Worm (Caenorhabditis elegans) whole organism, L1 larva: ENCODE measurements around the gene clr-1.

ENCODE experiments used
- Y116A8C.19 ChIP-seq: sonication (generic microtip); optimal IDR thresholded peaks from 2 replicates; lab custom pipeline; 2016; ENCODE audit warnings: missing compliant biosample characterization, missing genetic modification characterization, borderline replicate concordance
- alr-1 ChIP-seq: fragments of 200-800 bp; sonication (Bioruptor generic); optimal IDR thresholded peaks from 2 replicates; lab custom pipeline; 2018; ENCODE audit warnings: borderline replicate concordance, mild to moderate bottlenecking, missing genetic modification characterization, missing compliant biosample characterization
- blmp-1 ChIP-seq: fragments of 150-350 bp; optimal IDR thresholded peaks from 2 replicates; lab custom pipeline; 2014; ENCODE audit warnings: missing biosample characterization, missing genetic modification characterization
- ceh-88 ChIP-seq: fragments of 200-800 bp; sonication (Bioruptor generic); IDR thresholded peaks from 2 replicates; pipeline ENCODE4 v1.3.6; 2022; ENCODE audit warnings: missing genetic modification characterization, missing compliant biosample characterization
- dsc-1 ChIP-seq: sonication (generic microtip); optimal IDR thresholded peaks from 2 replicates; lab custom pipeline; 2016; ENCODE audit warnings: mild to moderate bottlenecking, missing genetic modification characterization, missing compliant biosample characterization
- efl-1 ChIP-seq, 4 experiments: fragments of 150-350 bp; optimal IDR thresholded peaks in 3 of 4; peaks in 1 of 4; 1 replicate in 1 of 4; 2 replicates in 3 of 4; lab custom pipeline; 2014; ENCODE audit warnings: missing biosample characterization in 2 of 4, missing genetic modification characterization in 2 of 4, missing genetic modification reagents in 2 of 4
- efl-3 ChIP-seq: fragments of 200-800 bp; sonication (Bioruptor generic); optimal IDR thresholded peaks from 2 replicates; lab custom pipeline; 2018; ENCODE audit warnings: mild to moderate bottlenecking, missing genetic modification characterization, missing compliant biosample characterization
- egl-13 ChIP-seq: sonication (generic microtip); optimal IDR thresholded peaks from 2 replicates; lab custom pipeline; 2016; ENCODE audit warnings: missing genotype, missing genetic modification reagents, missing genetic modification characterization, missing compliant biosample characterization
- elt-2 ChIP-seq: sonication (generic microtip); optimal IDR thresholded peaks from 2 replicates; lab custom pipeline; 2016; ENCODE audit warnings: missing genetic modification characterization, mild to moderate bottlenecking, inconsistent platforms, missing compliant biosample characterization, missing genetic modification reagents
- elt-3 ChIP-seq, 6 experiments: fragments of 150-350 bp in 1 of 6; sonication (generic microtip); optimal IDR thresholded peaks; 2 replicates each; lab custom pipeline; 2017 to 2018; ENCODE audit warnings: missing biosample characterization in 6 of 6, missing genetic modification characterization in 6 of 6, inconsistent platforms in 1 of 6
- fkh-10 ChIP-seq: sonication (generic microtip); optimal IDR thresholded peaks from 2 replicates; lab custom pipeline; 2017; ENCODE audit warnings: missing biosample characterization, missing genetic modification reagents, missing genetic modification characterization
- hlh-17 ChIP-seq: fragments of 200-800 bp; sonication (Bioruptor generic); optimal IDR thresholded peaks from 2 replicates; lab custom pipeline; 2018; ENCODE audit warnings: missing genetic modification characterization, mild to moderate bottlenecking, missing compliant biosample characterization, moderate library complexity, borderline replicate concordance
- hlh-4 ChIP-seq: sonication (generic microtip); optimal IDR thresholded peaks from 2 replicates; lab custom pipeline; 2016; ENCODE audit warnings: mild to moderate bottlenecking, missing genetic modification characterization, missing compliant biosample characterization
- hpl-2 ChIP-seq: fragments of 150-350 bp; optimal IDR thresholded peaks from 2 replicates; lab custom pipeline; 2014; ENCODE audit warnings: missing biosample characterization, missing genetic modification reagents, missing genetic modification characterization
- lin-13 ChIP-seq: fragments of 150-350 bp; optimal IDR thresholded peaks from 2 replicates; lab custom pipeline; 2014; ENCODE audit warnings: missing biosample characterization, missing genetic modification reagents, missing genetic modification characterization
- lin-14 ChIP-seq: fragments of 200-800 bp; sonication (Bioruptor generic); optimal IDR thresholded peaks from 2 replicates; lab custom pipeline; 2018; ENCODE audit warnings: mild to moderate bottlenecking, missing genetic modification characterization, moderate library complexity, missing compliant biosample characterization
- lin-15B ChIP-seq: fragments of 150-350 bp; sonication (generic microtip); optimal IDR thresholded peaks from 3 replicates; lab custom pipeline; 2014; ENCODE audit warnings: missing biosample characterization, missing genetic modification characterization
- lin-39 ChIP-seq: fragments of 150-350 bp; optimal IDR thresholded peaks from 2 replicates; lab custom pipeline; 2014; ENCODE audit warnings: missing biosample characterization, missing genetic modification reagents, missing genetic modification characterization
- lir-3 ChIP-seq: sonication (generic microtip); optimal IDR thresholded peaks from 2 replicates; lab custom pipeline; 2016; ENCODE audit warnings: mild to moderate bottlenecking, missing genetic modification characterization, moderate library complexity, missing compliant biosample characterization; ENCODE audit not compliant: poor library complexity
- mab-9 ChIP-seq: fragments of 200-800 bp; sonication (Bioruptor generic); IDR thresholded peaks from 2 replicates; pipeline ENCODE4 v1.3.6; 2022; ENCODE audit warnings: missing genetic modification reagents, missing genetic modification characterization, missing compliant biosample characterization
- mdl-1 ChIP-seq, 2 experiments: fragments of 150-350 bp; optimal IDR thresholded peaks; 2 replicates each; lab custom pipeline; 2014 to 2017; ENCODE audit warnings: missing biosample characterization in 2 of 2, missing genetic modification characterization in 2 of 2, inconsistent platforms in 1 of 2
- mef-2 ChIP-seq: fragments of 150-350 bp; optimal IDR thresholded peaks from 2 replicates; lab custom pipeline; 2014; ENCODE audit warnings: missing biosample characterization, missing genetic modification characterization
- mep-1 ChIP-seq: fragments of 150-350 bp; optimal IDR thresholded peaks from 2 replicates; lab custom pipeline; 2014; ENCODE audit warnings: missing biosample characterization, missing genetic modification characterization
- nhr-19 ChIP-seq: fragments of 200-800 bp; sonication (Bioruptor generic); conservative IDR thresholded peaks from 2 replicates; pipeline ENCODE4 v1.3.6; 2022; ENCODE audit warnings: missing genetic modification characterization, missing compliant biosample characterization
- nhr-237 ChIP-seq: fragments of 150-350 bp; optimal IDR thresholded peaks from 2 replicates; lab custom pipeline; 2014; ENCODE audit warnings: missing biosample characterization, missing genetic modification characterization
- nhr-71 ChIP-seq: sonication (generic microtip); optimal IDR thresholded peaks from 2 replicates; lab custom pipeline; 2016; ENCODE audit warnings: mild to moderate bottlenecking, missing genetic modification characterization, moderate library complexity, missing compliant biosample characterization
- nhr-76 ChIP-seq: sonication (generic microtip); optimal IDR thresholded peaks from 2 replicates; lab custom pipeline; 2017; ENCODE audit warnings: missing biosample characterization, missing genetic modification characterization
- nhr-85 ChIP-seq: sonication (generic microtip); peaks from one replicate; lab custom pipeline; 2016; ENCODE audit warnings: missing genetic modification characterization, inconsistent platforms, missing compliant biosample characterization
- nhr-90 ChIP-seq: sonication (generic microtip); optimal IDR thresholded peaks from 2 replicates; lab custom pipeline; 2016; ENCODE audit warnings: mild to moderate bottlenecking, missing genetic modification characterization, missing compliant biosample characterization; ENCODE audit not compliant: poor library complexity
- pax-3 ChIP-seq: fragments of 200-800 bp; sonication (Bioruptor generic); optimal IDR thresholded peaks from 2 replicates; lab custom pipeline; 2018; ENCODE audit warnings: mild to moderate bottlenecking, missing genetic modification characterization, moderate library complexity, missing compliant biosample characterization
- snu-23 ChIP-seq: sonication (generic microtip); optimal IDR thresholded peaks from 2 replicates; lab custom pipeline; 2016; ENCODE audit warnings: missing genetic modification characterization, missing compliant biosample characterization
- sox-4 ChIP-seq: sonication (generic microtip); optimal IDR thresholded peaks from 2 replicates; lab custom pipeline; 2016; ENCODE audit warnings: missing genetic modification characterization, missing compliant biosample characterization
- swsn-7 ChIP-seq: sonication (generic microtip); optimal IDR thresholded peaks from 2 replicates; lab custom pipeline; 2016; ENCODE audit warnings: missing genetic modification characterization, missing compliant biosample characterization
- tbx-2 ChIP-seq: sonication (generic microtip); optimal IDR thresholded peaks from 2 replicates; lab custom pipeline; 2016; ENCODE audit warnings: missing genetic modification characterization, missing compliant biosample characterization
- unc-130 ChIP-seq: fragments of 150-350 bp; optimal IDR thresholded peaks from 2 replicates; lab custom pipeline; 2017; ENCODE audit warnings: missing biosample characterization, missing genetic modification characterization, inconsistent platforms
- unc-30 ChIP-seq: sonication (generic microtip); optimal IDR thresholded peaks from 2 replicates; lab custom pipeline; 2017; ENCODE audit warnings: missing biosample characterization, missing genetic modification characterization
- unc-62 ChIP-seq: fragments of 150-350 bp; optimal IDR thresholded peaks from 2 replicates; lab custom pipeline; 2014; ENCODE audit warnings: missing biosample characterization, missing genetic modification reagents, missing genetic modification characterization
- unc-86 ChIP-seq: sonication (generic microtip); optimal IDR thresholded peaks from 2 replicates; lab custom pipeline; 2016; ENCODE audit warnings: missing genetic modification characterization, missing compliant biosample characterization
- unc-98 ChIP-seq: fragments of 200-800 bp; sonication (Bioruptor generic); IDR thresholded peaks from 2 replicates; pipeline ENCODE4 v1.3.6; 2022; ENCODE audit warnings: missing genetic modification characterization, missing compliant biosample characterization
- xbp-1 ChIP-seq: sonication (generic microtip); optimal IDR thresholded peaks from 2 replicates; lab custom pipeline; 2016; ENCODE audit warnings: missing genetic modification characterization, missing compliant biosample characterization
- zip-4 ChIP-seq: fragments of 200-800 bp; sonication (Bioruptor generic); optimal IDR thresholded peaks from 2 replicates; lab custom pipeline; 2018; ENCODE audit warnings: mild to moderate bottlenecking, missing genetic modification characterization, moderate library complexity, missing compliant biosample characterization
- ztf-4 ChIP-seq: fragments of 150-350 bp; optimal IDR thresholded peaks from 2 replicates; lab custom pipeline; 2014; ENCODE audit warnings: missing biosample characterization, missing genetic modification characterization

The clr-1 gene

DNA sequence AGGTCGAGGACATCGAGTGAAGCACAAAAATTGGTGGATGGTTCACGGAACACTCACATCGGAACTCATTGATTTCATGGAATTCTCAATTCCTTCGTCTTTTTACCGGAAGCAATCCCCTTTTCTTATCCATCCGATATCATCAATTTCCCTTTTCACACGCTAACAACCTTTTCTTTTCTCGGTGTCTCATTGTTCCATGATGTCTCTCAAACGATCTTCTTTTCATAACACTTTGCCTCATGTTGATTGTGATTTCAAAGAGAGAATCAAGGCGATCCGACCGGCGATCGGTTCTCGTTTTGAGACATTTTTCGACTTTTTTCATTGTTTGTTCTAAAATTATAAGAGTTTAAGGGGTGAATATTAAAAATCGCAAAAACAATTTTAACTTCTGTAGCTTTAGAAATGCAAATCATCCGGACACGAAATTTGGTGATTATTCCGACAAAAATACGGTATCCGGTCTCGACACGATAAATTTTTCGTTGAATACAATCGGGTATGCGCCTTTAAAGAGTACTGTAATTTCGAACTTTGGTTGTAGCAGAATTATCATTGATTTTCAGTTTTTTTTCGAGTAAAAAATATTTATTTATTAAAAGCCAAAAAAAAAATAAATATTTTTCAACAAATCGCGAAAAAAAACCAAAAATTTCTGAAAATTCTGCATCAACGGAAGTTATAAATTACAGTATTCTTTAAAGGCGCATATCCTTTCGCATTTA, 7.3 kb upstream of the clr-1 start:
- peak; percentile 99 for TF ChIP-seq blmp-1 (tag; lab: Kevin White, UChicago)
- TF ChIP-seq mef-2 (tag; lab: Kevin White, UChicago) = no peak
- no peak for TF ChIP-seq fkh-10 (GFP tag; lab: Kevin White, UChicago)
- no peak for TF ChIP-seq unc-62
- no peak for TF ChIP-seq alr-1
- TF ChIP-seq zip-4 = no peak
- no peak for TF ChIP-seq hpl-2 (GFP tag; lab: Kevin White, UChicago)
- no peak for TF ChIP-seq lin-15B (tag; lab: Kevin White, UChicago)
- no peak for TF ChIP-seq unc-30 (tag; lab: Kevin White, UChicago)
- no peak for TF ChIP-seq efl-3
- peak; percentile 71 for TF ChIP-seq lin-14 (GFP tag; lab: Kevin White, UChicago)
- TF ChIP-seq nhr-19 = no peak
- no peak for TF ChIP-seq unc-98 (GFP tag; lab: Robert Waterston, UW)
- no peak for TF ChIP-seq sox-4 (tag; lab: Kevin White, UChicago)
- TF ChIP-seq unc-130 (tag; lab: Kevin White, UChicago) = peak; percentile 4
- TF ChIP-seq snu-23 = peak; percentile 11
- TF ChIP-seq nhr-71 (tag; lab: Kevin White, UChicago) = peak; percentile 2
- TF ChIP-seq mep-1 = peak; percentile 5
- peak in 4 of 6 experiments; percentile 11 to 73 (median 32) for TF ChIP-seq elt-3 (tag; optimal IDR thresholded peaks at IDR 0.05; lab: Kevin White, UChicago)

DNA sequence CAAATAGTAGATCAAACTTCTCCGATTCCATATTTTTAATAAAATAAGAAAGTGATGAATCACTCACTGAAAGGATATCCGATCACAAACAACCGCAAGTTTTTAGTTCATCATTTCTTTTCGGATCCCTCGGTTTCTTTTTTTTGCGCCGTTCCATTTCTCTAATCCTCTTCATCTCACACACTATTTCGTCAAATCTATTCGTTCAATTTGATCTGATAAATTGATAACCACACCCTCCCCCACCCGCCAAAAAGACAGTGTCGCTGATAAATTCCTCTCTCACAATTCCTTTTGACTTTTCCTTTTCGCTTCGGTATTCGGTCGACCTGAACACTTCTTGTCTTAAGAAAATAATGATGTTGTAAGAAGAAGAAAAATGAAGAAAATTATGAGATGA, 6.6 kb upstream of the clr-1 start:
- peak; percentile 90 for TF ChIP-seq blmp-1 (tag; lab: Kevin White, UChicago)
- peak in 1 of 6 experiments; percentile 58 for TF ChIP-seq elt-3 (tag; optimal IDR thresholded peaks at IDR 0.05; lab: Kevin White, UChicago)
- TF ChIP-seq nhr-85 (tag; lab: Kevin White, UChicago) = peak; percentile 3
- no peak for TF ChIP-seq ztf-4 (tag; lab: Kevin White, UChicago)
- TF ChIP-seq lin-14 (GFP tag; lab: Kevin White, UChicago) = peak; percentile 37
- TF ChIP-seq egl-13 (tag; lab: Kevin White, UChicago) = no peak

DNA sequence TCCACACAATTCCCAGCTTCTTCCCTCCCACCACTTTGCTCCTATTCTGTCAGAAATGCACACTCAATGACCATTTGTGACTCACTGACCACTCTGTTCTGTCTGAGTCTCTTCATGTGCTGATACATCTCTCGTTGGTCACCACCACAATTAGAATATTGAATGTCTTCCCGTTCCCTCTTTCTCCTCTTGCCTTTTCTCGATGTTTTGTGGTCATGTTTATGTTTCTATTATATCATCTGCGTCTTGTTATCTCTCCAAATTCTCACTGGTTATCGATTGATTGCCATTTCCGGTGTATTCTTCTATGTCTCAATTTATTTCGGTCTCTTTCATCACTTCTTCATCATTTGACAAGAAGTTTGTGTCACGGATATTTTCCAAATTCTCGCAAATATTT, 5.2 kb upstream of the clr-1 start:
- TF ChIP-seq lir-3 (tag; lab: Kevin White, UChicago) (no peak), xbp-1 (tag; lab: Kevin White, UChicago) (no peak), swsn-7 (tag; lab: Kevin White, UChicago) (no peak), hlh-17 (GFP tag; lab: Kevin White, UChicago) (no peak), nhr-85 (tag; lab: Kevin White, UChicago) (peak; percentile 33), unc-86 (tag; lab: Kevin White, UChicago) (no peak), blmp-1 (tag; lab: Kevin White, UChicago) (peak; percentile 62), elt-3 (tag; optimal IDR thresholded peaks at IDR 0.05; lab: Kevin White, UChicago) (peak in 1 of 6 experiments; percentile 43), mdl-1 (tag; optimal IDR thresholded peaks at IDR 0.05; lab: Kevin White, UChicago) (no peak), pax-3 (tag; lab: Kevin White, UChicago) (no peak), ztf-4 (tag; lab: Kevin White, UChicago) (no peak), lin-14 (GFP tag; lab: Kevin White, UChicago) (peak; percentile 15)

ce11 chrII:5463692-5464300, 2.4 kb upstream of the clr-1 start:
- TF ChIP-seq Y116A8C.19 (tag; lab: Kevin White, UChicago) (no peak), tbx-2 (tag; lab: Kevin White, UChicago) (no peak), lin-39 (tag; lab: Kevin White, UChicago) (no peak), nhr-71 (tag; lab: Kevin White, UChicago) (peak; percentile 7), ceh-88 (GFP tag; lab: Robert Waterston, UW) (no peak), efl-1 (optimal IDR thresholded peaks at IDR 0.05; lab: Kevin White, UChicago) (peak in 1 of 2 experiments; percentile 4), efl-1 (GFP tag; optimal IDR thresholded peaks at IDR 0.05 in 1 of 2; lab: Kevin White, UChicago) (peak in 1 of 2 experiments; percentile 86), zip-4 (no peak), nhr-19 (no peak), nhr-90 (tag; lab: Kevin White, UChicago) (no peak), dsc-1 (peak; percentile 24), lir-3 (tag; lab: Kevin White, UChicago) (no peak), fkh-10 (GFP tag; lab: Kevin White, UChicago) (peak; percentile 23), unc-86 (tag; lab: Kevin White, UChicago) (no peak), lin-13 (GFP tag; lab: Kevin White, UChicago) (no peak), mab-9 (no peak), nhr-237 (tag; lab: Kevin White, UChicago) (no peak), unc-30 (tag; lab: Kevin White, UChicago) (no peak), egl-13 (tag; lab: Kevin White, UChicago) (no peak), nhr-76 (tag; lab: Kevin White, UChicago) (no peak), elt-2 (no peak), hlh-4 (no peak)
